Worm (Caenorhabditis elegans) whole organism, late embryonic: ENCODE data around the gene ZK1320.13.

Experiments used
- C08G9.2 ChIP-seq: sonication (generic microtip); optimal IDR thresholded peaks from 2 replicates; lab custom pipeline; 2016; ENCODE audit warnings: mild to moderate bottlenecking, missing genetic modification characterization, moderate library complexity, missing compliant biosample characterization
- T23F11.4 ChIP-seq: fragments of 200-800 bp; sonication (Bioruptor generic); optimal IDR thresholded peaks from 2 replicates; lab custom pipeline; 2018; ENCODE audit warnings: mild to moderate bottlenecking, missing genetic modification characterization, missing compliant biosample characterization
- ahr-1 ChIP-seq: sonication (generic microtip); optimal IDR thresholded peaks from 2 replicates; lab custom pipeline; 2016; ENCODE audit warnings: missing genetic modification characterization, missing compliant biosample characterization
- ama-1 ChIP-seq: fragments of 150-350 bp; optimal IDR thresholded peaks from 2 replicates; lab custom pipeline; 2014
- ceh-14 ChIP-seq: sonication (generic microtip); optimal IDR thresholded peaks from 2 replicates; lab custom pipeline; 2016; ENCODE audit warnings: missing genotype, missing genetic modification characterization, missing compliant biosample characterization
- ceh-19 ChIP-seq: fragments of 200-800 bp; sonication (Bioruptor generic); optimal IDR thresholded peaks from 2 replicates; lab custom pipeline; 2018; ENCODE audit warnings: mild to moderate bottlenecking, missing genetic modification characterization, missing compliant biosample characterization
- ceh-2 ChIP-seq: sonication (generic microtip); optimal IDR thresholded peaks from 2 replicates; lab custom pipeline; 2016; ENCODE audit warnings: missing genotype, missing genetic modification characterization, missing compliant biosample characterization
- ceh-30 ChIP-seq: fragments of 150-350 bp; optimal IDR thresholded peaks from 2 replicates; lab custom pipeline; 2014; ENCODE audit warnings: missing biosample characterization, missing genetic modification characterization
- ceh-31 ChIP-seq: sonication (generic microtip); optimal IDR thresholded peaks from 2 replicates; lab custom pipeline; 2016; ENCODE audit warnings: missing genetic modification characterization, missing compliant biosample characterization
- ceh-34 ChIP-seq: sonication (generic microtip); optimal IDR thresholded peaks from 2 replicates; lab custom pipeline; 2016; ENCODE audit warnings: mild to moderate bottlenecking, missing genetic modification characterization, missing compliant biosample characterization
- ceh-45 ChIP-seq: fragments of 200-800 bp; sonication (Bioruptor generic); IDR thresholded peaks from 2 replicates; pipeline ENCODE4 v1.3.6; 2022; ENCODE audit warnings: missing genetic modification reagents, missing genetic modification characterization, missing compliant biosample characterization
- che-1 ChIP-seq: sonication (generic microtip); optimal IDR thresholded peaks from 2 replicates; lab custom pipeline; 2016; ENCODE audit warnings: mild to moderate bottlenecking, missing genetic modification characterization, missing compliant biosample characterization
- dve-1 ChIP-seq: sonication (generic microtip); optimal IDR thresholded peaks from 2 replicates; lab custom pipeline; 2017; ENCODE audit warnings: antibody characterized with exemption, mild to moderate bottlenecking, missing genetic modification characterization, missing compliant biosample characterization
- elt-2 ChIP-seq: sonication (generic microtip); optimal IDR thresholded peaks from 2 replicates; lab custom pipeline; 2016; ENCODE audit warnings: missing genetic modification reagents, missing genetic modification characterization, missing compliant biosample characterization
- elt-4 ChIP-seq: sonication (generic microtip); optimal IDR thresholded peaks from 2 replicates; lab custom pipeline; 2016; ENCODE audit warnings: missing genetic modification characterization, missing compliant biosample characterization
- eyg-1 ChIP-seq: sonication (generic microtip); optimal IDR thresholded peaks from 2 replicates; lab custom pipeline; 2016; ENCODE audit warnings: missing genotype, missing genetic modification characterization, missing compliant biosample characterization
- fkh-6 ChIP-seq: sonication (generic microtip); optimal IDR thresholded peaks from 2 replicates; lab custom pipeline; 2016; ENCODE audit warnings: missing genetic modification characterization, missing compliant biosample characterization
- hlh-6 ChIP-seq: sonication (generic microtip); optimal IDR thresholded peaks from 2 replicates; lab custom pipeline; 2016; ENCODE audit warnings: missing genotype, missing genetic modification characterization, missing compliant biosample characterization
- hlh-8 ChIP-seq: sonication (generic microtip); optimal IDR thresholded peaks from 2 replicates; lab custom pipeline; 2016; ENCODE audit warnings: missing genotype, missing genetic modification characterization, missing compliant biosample characterization
- lim-6 ChIP-seq: sonication (generic microtip); optimal IDR thresholded peaks from 2 replicates; lab custom pipeline; 2016; ENCODE audit warnings: missing genetic modification characterization, missing compliant biosample characterization
- mec-3 ChIP-seq: sonication (generic microtip); optimal IDR thresholded peaks from 2 replicates; lab custom pipeline; 2016; ENCODE audit warnings: borderline replicate concordance, missing genetic modification characterization, missing compliant biosample characterization
- nfya-1 ChIP-seq: sonication (generic microtip); optimal IDR thresholded peaks from 2 replicates; lab custom pipeline; 2017; ENCODE audit warnings: missing genetic modification characterization, mild to moderate bottlenecking, missing compliant biosample characterization, antibody characterized with exemption, moderate library complexity
- nhr-11 ChIP-seq: fragments of 150-350 bp; optimal IDR thresholded peaks from 2 replicates; lab custom pipeline; 2014; ENCODE audit warnings: missing biosample characterization, missing genetic modification characterization
- nhr-232 ChIP-seq: sonication (generic microtip); optimal IDR thresholded peaks from 2 replicates; lab custom pipeline; 2016; ENCODE audit warnings: missing genetic modification characterization, missing compliant biosample characterization
- npax-4 ChIP-seq: sonication (generic microtip); optimal IDR thresholded peaks from 2 replicates; lab custom pipeline; 2016; ENCODE audit warnings: missing genetic modification characterization, missing compliant biosample characterization
- pag-3 ChIP-seq: sonication (generic microtip); optimal IDR thresholded peaks from 2 replicates; lab custom pipeline; 2016; ENCODE audit warnings: missing compliant biosample characterization, missing genetic modification characterization, borderline replicate concordance
- pax-1 ChIP-seq: fragments of 150-350 bp; optimal IDR thresholded peaks from 2 replicates; lab custom pipeline; 2014; ENCODE audit warnings: missing biosample characterization, missing genetic modification characterization
- pha-4 ChIP-seq: fragments of 150-350 bp; optimal IDR thresholded peaks from 2 replicates; lab custom pipeline; 2018; ENCODE audit warnings: missing biosample characterization, missing genetic modification reagents, missing genetic modification characterization
- ref-2 ChIP-seq: sonication (generic microtip); optimal IDR thresholded peaks from 2 replicates; lab custom pipeline; 2016; ENCODE audit warnings: missing genetic modification characterization, missing compliant biosample characterization
- rnt-1 ChIP-seq: sonication (generic microtip); optimal IDR thresholded peaks from 2 replicates; lab custom pipeline; 2016; ENCODE audit warnings: missing genetic modification characterization, missing compliant biosample characterization
- sox-2 ChIP-seq: fragments of 200-800 bp; sonication (Bioruptor generic); IDR thresholded peaks from 2 replicates; pipeline ENCODE4 v1.3.6; 2022; ENCODE audit warnings: missing genetic modification reagents, missing genetic modification characterization, missing compliant biosample characterization
- sox-4 ChIP-seq: sonication (generic microtip); optimal IDR thresholded peaks from 2 replicates; lab custom pipeline; 2017; ENCODE audit warnings: mild to moderate bottlenecking, missing genetic modification characterization, inconsistent platforms, missing compliant biosample characterization
- syd-9 ChIP-seq: sonication (generic microtip); optimal IDR thresholded peaks from 2 replicates; lab custom pipeline; 2016; ENCODE audit warnings: mild to moderate bottlenecking, missing genetic modification characterization, moderate library complexity, missing compliant biosample characterization
- tbx-2 ChIP-seq: sonication (generic microtip); optimal IDR thresholded peaks from 2 replicates; lab custom pipeline; 2016; ENCODE audit warnings: missing genetic modification characterization, missing compliant biosample characterization
- ttx-3 ChIP-seq: sonication (generic microtip); optimal IDR thresholded peaks from 2 replicates; lab custom pipeline; 2016; ENCODE audit warnings: missing genetic modification reagents, missing genetic modification characterization, missing compliant biosample characterization
- unc-42 ChIP-seq: sonication (generic microtip); optimal IDR thresholded peaks from 2 replicates; lab custom pipeline; 2016; ENCODE audit warnings: missing genotype, missing genetic modification characterization, missing compliant biosample characterization
- zip-5 ChIP-seq: sonication (generic microtip); optimal IDR thresholded peaks from 2 replicates; lab custom pipeline; 2016; ENCODE audit warnings: missing genetic modification characterization, missing compliant biosample characterization
- ztf-16 ChIP-seq: sonication (generic microtip); optimal IDR thresholded peaks from 2 replicates; lab custom pipeline; 2017; ENCODE audit warnings: missing genetic modification characterization, missing compliant biosample characterization

ZK1320.13 gene

ce11 chrII:9713083-9713482 lies 32.5 kb downstream of the ZK1320.13 start:
- TF ChIP-seq ceh-31 (tag; lab: Kevin White, UChicago): no peak
- TF ChIP-seq ceh-19 (GFP tag; lab: Kevin White, UChicago): no peak
- TF ChIP-seq nhr-232: no peak
- no peak for TF ChIP-seq ceh-2 (tag; lab: Kevin White, UChicago)
- no peak for TF ChIP-seq che-1 (tag; lab: Kevin White, UChicago)
- TF ChIP-seq mec-3: no peak
- no peak for TF ChIP-seq ttx-3 (tag; lab: Kevin White, UChicago)
- no peak for TF ChIP-seq ama-1 (lab: Kevin White, UChicago)
- no peak for TF ChIP-seq elt-4
- TF ChIP-seq eyg-1 (tag; lab: Kevin White, UChicago): no peak
- no peak for TF ChIP-seq pha-4
- no peak for TF ChIP-seq zip-5 (tag; lab: Kevin White, UChicago)
- no peak for TF ChIP-seq lim-6 (tag; lab: Kevin White, UChicago)
- TF ChIP-seq, all 69 proteins: peak for 0

ce11 chrII:9716417-9717039 lies 35.9 kb downstream of the ZK1320.13 start, which contains the start of gene wee-1.3:
TSS of gene wee-1.3 (minus strand) at chrII:9716467.
- TF ChIP-seq ceh-31 (tag; lab: Kevin White, UChicago): peak; percentile 54
- TF ChIP-seq rnt-1: no peak
- peak; percentile 35 for TF ChIP-seq nhr-11 (tag; lab: Kevin White, UChicago)
- TF ChIP-seq ref-2 (tag; lab: Kevin White, UChicago): peak; percentile 53
- TF ChIP-seq sox-2 (GFP tag; lab: Robert Waterston, UW): 0 out of 2 replicates have a peak, but pooled peaks have one; percentile 15
- TF ChIP-seq unc-42 (tag; lab: Kevin White, UChicago): peak; percentile 53
- no peak for TF ChIP-seq ceh-45 (GFP tag; lab: Robert Waterston, UW)
- no peak for TF ChIP-seq hlh-8 (tag; lab: Kevin White, UChicago)
- TF ChIP-seq tbx-2 (tag; lab: Kevin White, UChicago): peak; percentile 18
- TF ChIP-seq C08G9.2 (tag; lab: Kevin White, UChicago): peak; percentile 20
- TF ChIP-seq pax-1: peak; percentile 5
- no peak for TF ChIP-seq pag-3 (tag; lab: Kevin White, UChicago)
- TF ChIP-seq fkh-6 (tag; lab: Kevin White, UChicago): no peak
- TF ChIP-seq elt-2: peak; percentile 37
- TF ChIP-seq ztf-16 (tag; lab: Kevin White, UChicago): peak; percentile 28
- TF ChIP-seq ceh-2 (tag; lab: Kevin White, UChicago): peak; percentile 10
- peak; percentile 64 for TF ChIP-seq ceh-34 (tag; lab: Kevin White, UChicago)
- TF ChIP-seq ceh-14 (tag; lab: Kevin White, UChicago): peak; percentile 24
- TF ChIP-seq dve-1 (tag; lab: Kevin White, UChicago): peak; percentile 22
- TF ChIP-seq nfya-1 (tag; lab: Kevin White, UChicago): peak; percentile 59
- peak; percentile 18 for TF ChIP-seq ceh-30 (tag; lab: Kevin White, UChicago)

ce11 chrII:9717904-9718303 lies 37.3 kb downstream of the ZK1320.13 start, which contains the start of gene Y53C12A.6:
TSS of gene Y53C12A.6 (minus strand) at chrII:9718004.
- TF ChIP-seq ceh-14 (tag; lab: Kevin White, UChicago) (no peak), hlh-6 (tag; lab: Kevin White, UChicago) (no peak), sox-4 (tag; lab: Kevin White, UChicago) (no peak), ceh-19 (GFP tag; lab: Kevin White, UChicago) (no peak), ahr-1 (tag; lab: Kevin White, UChicago) (no peak), syd-9 (no peak), npax-4 (no peak), T23F11.4 (no peak), nhr-232 (no peak)
- TF ChIP-seq, all 69 proteins: peak for 0
